Worm (Caenorhabditis elegans): Measurements from ENCODE around the gene B0303.11.

DNA sequence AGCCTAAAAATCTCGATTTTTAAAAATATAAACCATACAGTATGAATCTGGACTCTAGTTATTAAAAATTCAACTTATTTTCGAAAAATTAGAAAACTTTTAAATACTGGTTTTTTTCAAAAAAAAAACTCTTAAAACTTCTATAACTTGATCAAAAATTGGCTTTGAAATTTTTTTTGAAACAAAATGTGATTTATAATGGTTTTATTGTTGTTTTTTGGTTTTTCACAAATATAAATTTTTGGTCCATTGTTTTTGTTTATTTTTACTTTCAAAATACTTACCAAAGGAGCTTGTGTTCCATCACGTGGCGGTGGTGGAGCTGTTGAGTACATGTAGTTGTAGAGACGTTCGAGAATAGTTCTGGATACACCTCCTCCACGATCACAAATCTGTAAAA is 28.1 kb upstream of the B0303.11 start:
- no peak for TF ChIP-seq flt-1 (GFP tag; IDR thresholded peaks at IDR 0.05)
- TF ChIP-seq hnd-1 (tag; optimal IDR thresholded peaks at IDR 0.05): no peak
